Fruit fly (Drosophila melanogaster) Kc167 (cell line): ENCODE results near the gene Usp10.

Experiments
- Myc ChIP-seq: fragments of >200 bp; optimal IDR thresholded peaks from 2 replicates; lab custom pipeline; 2017; ENCODE audit warnings: missing external identifiers
- h ChIP-seq: fragments of >200 bp; optimal IDR thresholded peaks from 3 replicates; lab custom pipeline; 2018; ENCODE audit warnings: missing external identifiers
- psq ChIP-seq: fragments of >200 bp; optimal IDR thresholded peaks from 2 replicates; lab custom pipeline; 2017; ENCODE audit warnings: missing external identifiers

DNA sequence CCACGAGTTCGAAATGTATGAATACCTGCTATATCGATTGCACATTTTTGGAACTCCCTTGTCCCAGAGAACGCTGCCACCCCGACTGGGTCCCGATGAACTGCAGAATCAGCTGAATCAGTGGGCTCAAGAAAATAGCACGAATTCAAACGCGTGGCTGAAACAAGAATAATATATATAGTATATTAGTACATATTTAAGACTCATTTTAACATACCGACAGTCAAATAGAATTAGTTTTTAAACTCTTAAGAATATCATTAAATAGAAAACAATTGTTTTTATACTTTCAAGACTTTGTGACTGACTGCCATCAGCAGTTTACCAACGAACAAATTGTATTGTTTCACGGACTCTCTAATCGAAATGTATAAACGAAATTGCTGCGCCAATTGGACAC is 25.4 kb downstream of the Usp10 start, which contains the start of gene CG34057:
- TF ChIP-seq h (lab: Kevin White, UChicago) = no peak
- TF ChIP-seq Myc (lab: Kevin White, UChicago) = no peak
- TF ChIP-seq psq (lab: Kevin White, UChicago) = no peak
